Worm (Caenorhabditis elegans) whole organism, L3 larva: Measurements from ENCODE around the gene Y102F5A.1.

Source experiments
- ama-1 ChIP-seq: fragments of 150-350 bp; optimal IDR thresholded peaks from 2 replicates; lab custom pipeline; 2018
- elt-1 ChIP-seq: fragments of 150-350 bp; optimal IDR thresholded peaks from 2 replicates; lab custom pipeline; 2014; ENCODE audit warnings: missing biosample characterization, missing genetic modification characterization
- elt-2 ChIP-seq: sonication (generic microtip); optimal IDR thresholded peaks from 2 replicates; lab custom pipeline; 2016; ENCODE audit warnings: missing genetic modification reagents, mild to moderate bottlenecking, missing genetic modification characterization, missing compliant biosample characterization
- hmg-11 ChIP-seq: sonication (generic microtip); optimal IDR thresholded peaks from 2 replicates; lab custom pipeline; 2016; ENCODE audit warnings: missing genetic modification characterization, missing compliant biosample characterization
- nhr-11 ChIP-seq: fragments of 150-350 bp; optimal IDR thresholded peaks from 2 replicates; lab custom pipeline; 2014; ENCODE audit warnings: missing biosample characterization, missing genetic modification characterization
- nhr-25 ChIP-seq: sonication (generic microtip); optimal IDR thresholded peaks from 2 replicates; lab custom pipeline; 2017; ENCODE audit warnings: missing biosample characterization, missing genetic modification characterization
- nhr-77 ChIP-seq: fragments of 150-350 bp; optimal IDR thresholded peaks from 2 replicates; lab custom pipeline; 2014; ENCODE audit warnings: missing biosample characterization, missing genetic modification characterization
- pha-4 ChIP-seq: fragments of 150-350 bp; optimal IDR thresholded peaks from 2 replicates; lab custom pipeline; 2014; ENCODE audit warnings: missing biosample characterization, missing genetic modification reagents, missing genetic modification characterization
- pqm-1 ChIP-seq: fragments of 150-350 bp; optimal IDR thresholded peaks from 2 replicates; lab custom pipeline; 2017; ENCODE audit warnings: missing biosample characterization, missing genetic modification characterization, inconsistent platforms
- unc-62 ChIP-seq: fragments of 150-350 bp; sonication (generic microtip); optimal IDR thresholded peaks from 4 replicates; lab custom pipeline; 2014; ENCODE audit warnings: missing biosample characterization, missing genetic modification reagents, missing genetic modification characterization
- zag-1 ChIP-seq: fragments of 150-350 bp; optimal IDR thresholded peaks from 2 replicates; lab custom pipeline; 2014; ENCODE audit warnings: missing biosample characterization, missing genetic modification characterization

ce11 chrX:11734110-11734509, 50.0 kb downstream of the Y102F5A.1 start:
- TF ChIP-seq pha-4 (tag; lab: Kevin White, UChicago) (no peak), nhr-77 (tag; lab: Kevin White, UChicago) (no peak), ama-1 (no peak), elt-2 (tag; lab: Kevin White, UChicago) (peak; percentile 64), unc-62 (GFP tag; lab: Kevin White, UChicago) (no peak), nhr-25 (tag; lab: Kevin White, UChicago) (no peak), pqm-1 (peak; percentile 57), elt-1 (tag; lab: Kevin White, UChicago) (no peak), nhr-11 (tag; lab: Kevin White, UChicago) (no peak), zag-1 (no peak), hmg-11 (tag; lab: Kevin White, UChicago) (no peak)
